Fruit fly (Drosophila melanogaster) whole organism: Measurements from ENCODE around the gene pum.

Source experiments
- CG8478 ChIP-seq: fragments of >200 bp; optimal IDR thresholded peaks from 2 replicates; lab custom pipeline; 2018; ENCODE audit warnings: inconsistent platforms
- Dll ChIP-seq: fragments of >200 bp; optimal IDR thresholded peaks from 2 replicates; lab custom pipeline; 2017
- EcR ChIP-seq, 2 experiments: fragments of >200 bp; optimal IDR thresholded peaks; 2 replicates each; lab custom pipeline; 2017; ENCODE audit warnings: missing biosample characterization in 2 of 2, missing genetic modification characterization in 2 of 2, missing genetic modification reagents in 2 of 2

dm6 chr3R:9254798-9255197 is 17.3 kb upstream of the pum start, which contains the start of gene CG16734:
- TF ChIP-seq CG8478 (lab: Kevin White, UChicago) (no peak), Dll (lab: Kevin White, UChicago) (no peak), EcR (GFP tag; optimal IDR thresholded peaks at IDR 0.05; lab: Kevin White, UChicago) (no peak)
